Fruit fly (Drosophila melanogaster) whole organism, larva: Measurements from ENCODE around the gene Dic61B.

ENCODE experiments used
- noc ChIP-seq: fragments of 200-800 bp; sonication (Bioruptor generic); optimal IDR thresholded peaks from 3 replicates; lab custom pipeline; 2019; ENCODE audit warnings: missing biosample characterization, mild to moderate bottlenecking, missing genetic modification characterization, moderate library complexity

Gene Dic61B

DNA sequence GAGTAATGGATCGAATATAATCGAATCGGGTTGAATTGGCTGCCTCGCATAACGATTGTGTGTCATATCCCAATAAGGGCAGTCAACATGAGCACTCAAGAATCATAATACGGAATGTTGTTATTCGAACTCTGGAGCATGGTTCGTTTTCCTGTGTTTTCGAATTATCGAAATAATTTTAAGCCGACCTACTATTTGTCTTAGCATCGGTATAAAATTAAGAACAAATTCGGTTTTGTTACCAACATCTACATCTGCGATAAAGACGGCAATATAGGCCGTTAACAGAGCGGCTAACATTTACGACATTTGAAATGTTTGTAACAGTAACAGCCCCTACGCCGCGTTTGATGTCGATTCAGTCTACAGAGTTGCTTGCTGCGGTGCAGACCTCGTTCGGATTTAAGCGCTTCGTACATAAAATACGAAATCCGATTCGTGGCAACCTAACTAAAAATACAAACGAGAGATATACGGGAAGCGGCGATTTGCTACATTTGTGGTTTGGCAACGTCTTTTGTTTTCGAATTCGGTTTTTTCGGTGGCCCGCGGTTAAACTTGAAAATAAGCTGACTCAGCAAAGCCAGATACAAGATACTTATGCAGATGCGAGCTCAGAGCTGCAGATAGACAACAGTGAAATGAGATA, 8.2 kb upstream of the Dic61B start:
- TF ChIP-seq noc (tag; lab: Kevin White, UChicago) = peak; percentile 32

DNA sequence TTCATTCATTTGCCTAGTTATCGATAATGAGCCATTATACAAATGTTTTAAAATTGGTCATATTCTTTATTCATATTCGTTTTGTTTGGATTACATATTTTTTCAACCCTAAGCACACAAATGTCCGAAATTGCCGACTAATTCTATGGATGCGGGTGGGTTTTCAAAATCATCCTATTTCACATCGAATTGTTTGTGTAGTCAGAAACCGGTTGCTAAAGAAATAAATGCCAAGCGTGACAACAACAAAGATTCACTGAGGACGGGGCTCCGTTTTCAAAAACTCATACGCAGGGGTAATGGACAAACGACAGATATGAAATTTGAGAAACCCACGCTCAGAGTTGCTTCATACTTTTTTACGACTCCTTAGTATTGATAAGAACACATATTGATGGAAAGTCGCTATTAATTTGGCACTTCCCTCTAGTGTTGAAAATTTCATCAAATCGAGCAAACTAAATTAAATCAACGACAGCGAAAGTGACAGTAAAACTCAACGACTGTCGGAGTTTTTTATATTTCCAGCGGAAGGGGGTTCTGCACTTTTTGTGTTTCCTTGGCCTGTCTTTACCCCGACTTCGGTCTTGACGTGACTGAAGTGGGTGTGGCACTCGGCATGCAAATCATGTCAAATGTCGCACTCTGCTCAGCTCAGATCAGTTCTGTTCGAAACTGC, 7.2 kb upstream of the Dic61B start:
- no peak for TF ChIP-seq noc (tag; lab: Kevin White, UChicago)

DNA sequence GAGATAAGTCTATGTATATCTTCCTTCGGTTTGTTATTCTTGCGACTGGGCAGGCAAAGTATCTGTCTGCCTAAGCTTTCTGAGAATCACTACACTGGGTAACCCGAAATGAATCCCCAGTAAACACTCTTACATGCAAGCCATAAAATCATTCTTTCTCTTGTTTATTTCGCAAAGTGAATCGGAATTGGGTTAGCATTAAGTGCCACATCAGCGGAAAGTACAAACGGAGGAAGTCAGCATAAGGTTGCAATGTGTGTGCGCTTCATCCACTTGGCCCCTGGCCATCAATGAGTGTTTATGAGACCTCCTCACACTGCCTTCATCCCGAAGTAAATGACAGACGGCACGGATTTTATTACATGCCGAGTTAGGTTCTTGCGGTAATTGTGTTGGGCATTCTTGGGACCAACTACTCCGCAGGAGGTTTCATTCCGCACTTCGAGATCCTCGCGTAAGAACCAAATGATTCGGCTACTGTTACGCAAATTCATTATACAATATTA, 5.3 kb upstream of the Dic61B start:
- no peak for TF ChIP-seq noc (tag; lab: Kevin White, UChicago)

DNA sequence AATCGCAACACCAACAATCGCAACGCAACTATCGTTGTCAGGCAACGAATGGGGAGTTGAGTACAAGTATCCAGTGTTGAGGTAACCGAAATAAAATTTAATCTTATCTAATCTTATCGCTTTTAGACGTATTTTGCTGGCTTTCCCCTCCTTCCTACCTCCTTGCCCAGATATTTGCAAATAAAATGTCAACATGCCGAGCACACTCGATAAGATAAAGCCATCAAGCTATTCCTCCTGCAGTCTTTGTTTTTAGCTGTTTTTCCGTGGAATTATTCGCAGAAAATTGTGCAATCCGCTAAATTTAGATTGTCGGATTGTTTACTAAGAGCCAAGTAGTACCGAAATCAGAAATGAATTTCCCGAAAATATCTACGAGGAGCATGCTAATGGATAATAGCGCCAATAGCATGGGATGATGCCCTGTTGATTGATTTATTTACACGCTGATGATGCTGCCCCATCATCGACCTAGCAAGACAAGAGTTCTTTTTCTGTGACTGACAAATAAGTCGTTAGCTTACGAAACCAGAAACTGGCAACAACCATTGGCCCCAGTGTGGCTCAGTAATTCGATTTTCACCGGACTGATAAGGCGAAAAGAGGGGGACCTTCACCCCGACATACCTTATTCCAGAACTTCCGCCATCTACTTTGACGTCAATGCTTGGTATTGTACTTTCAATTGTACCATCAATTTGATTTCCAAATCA, 4.4 kb upstream of the Dic61B start:
- peak; percentile 70 for TF ChIP-seq noc (tag; lab: Kevin White, UChicago)

DNA sequence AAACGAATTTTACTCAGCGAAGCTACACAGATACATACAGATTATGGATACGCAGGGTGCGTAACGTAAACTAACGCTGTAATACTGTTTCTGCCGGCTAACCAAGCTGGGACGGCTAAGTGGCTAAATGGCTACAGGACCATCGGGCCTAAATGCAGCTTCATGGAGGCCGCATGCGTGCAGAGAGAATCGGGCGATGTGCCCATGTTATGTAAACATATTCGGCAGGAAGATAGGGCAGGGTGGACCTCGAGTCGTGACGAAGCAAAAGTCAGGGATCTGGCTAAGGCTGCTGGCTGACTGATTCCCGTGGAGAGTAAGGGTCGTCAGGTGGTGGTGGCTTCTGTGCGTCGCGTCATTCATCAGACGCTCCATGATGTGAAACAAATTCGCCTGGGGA, 1.3 kb upstream of the Dic61B start:
- TF ChIP-seq noc (tag; lab: Kevin White, UChicago) = no peak

DNA sequence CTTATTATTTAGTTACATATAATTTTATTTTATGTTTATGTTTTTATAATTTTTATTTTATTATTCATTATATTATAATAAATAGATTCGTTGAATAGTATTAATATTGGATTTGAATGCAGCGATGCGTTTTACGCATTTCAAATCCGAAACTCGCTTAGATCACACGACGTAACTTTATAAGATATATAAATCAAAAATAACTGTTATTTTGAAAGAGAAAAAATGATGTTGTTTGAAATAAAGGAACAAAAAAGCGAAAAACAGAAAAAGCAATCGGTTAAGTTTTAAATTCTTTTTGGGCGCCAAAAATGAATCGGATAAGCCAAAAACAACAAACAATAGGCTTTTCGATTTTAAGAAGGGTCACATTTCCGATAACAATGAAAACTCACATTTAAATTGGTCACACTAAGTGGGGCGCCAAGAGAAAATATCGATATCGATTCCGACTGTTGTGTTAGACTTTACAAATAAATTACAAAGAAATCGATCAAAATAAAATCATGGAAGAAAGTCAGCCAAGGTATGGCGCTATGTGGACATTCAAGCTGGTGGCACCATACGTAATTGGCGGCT, 6.3 kb downstream of the Dic61B start, which contains the start of gene CG6845:
Gene CG6845 (plus strand): TSS at position 436 of the 579 bp plus-strand sequence.
- no peak for TF ChIP-seq noc (tag; lab: Kevin White, UChicago)

DNA sequence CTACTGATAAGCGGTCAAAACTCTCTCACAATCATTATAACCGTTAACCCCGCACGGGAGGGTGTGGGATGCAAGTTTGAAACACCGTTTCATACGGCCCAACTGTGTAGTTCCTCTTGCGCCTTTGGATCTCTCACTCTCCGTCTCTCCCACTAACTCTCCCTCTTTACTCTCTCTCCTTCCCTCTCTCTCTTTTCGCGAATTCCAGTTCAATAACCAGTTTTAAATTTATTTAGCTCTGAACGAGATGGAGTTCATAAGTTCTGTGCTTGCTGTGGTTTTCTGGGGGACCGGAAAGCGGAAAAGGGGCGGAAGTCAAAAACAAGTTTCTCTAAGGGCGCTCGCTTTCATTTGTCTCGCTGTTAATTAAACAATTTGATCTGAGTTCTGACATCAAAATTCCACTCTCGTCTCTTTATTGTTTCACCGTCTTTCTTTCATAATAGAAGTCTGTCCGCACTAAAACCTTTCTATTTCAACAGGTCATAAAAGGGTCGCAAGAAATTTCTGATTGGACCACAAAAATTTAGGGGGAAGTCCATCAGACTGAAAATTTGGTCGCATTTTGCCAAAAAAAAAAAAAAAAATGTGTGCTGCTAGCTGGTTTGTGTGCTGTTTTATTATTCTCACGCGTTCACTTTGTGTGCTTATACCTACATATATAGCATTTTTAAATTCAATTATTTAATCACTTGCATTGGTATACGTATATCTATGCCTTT, 11.4 kb downstream of the Dic61B start:
- no peak for TF ChIP-seq noc (tag; lab: Kevin White, UChicago)

DNA sequence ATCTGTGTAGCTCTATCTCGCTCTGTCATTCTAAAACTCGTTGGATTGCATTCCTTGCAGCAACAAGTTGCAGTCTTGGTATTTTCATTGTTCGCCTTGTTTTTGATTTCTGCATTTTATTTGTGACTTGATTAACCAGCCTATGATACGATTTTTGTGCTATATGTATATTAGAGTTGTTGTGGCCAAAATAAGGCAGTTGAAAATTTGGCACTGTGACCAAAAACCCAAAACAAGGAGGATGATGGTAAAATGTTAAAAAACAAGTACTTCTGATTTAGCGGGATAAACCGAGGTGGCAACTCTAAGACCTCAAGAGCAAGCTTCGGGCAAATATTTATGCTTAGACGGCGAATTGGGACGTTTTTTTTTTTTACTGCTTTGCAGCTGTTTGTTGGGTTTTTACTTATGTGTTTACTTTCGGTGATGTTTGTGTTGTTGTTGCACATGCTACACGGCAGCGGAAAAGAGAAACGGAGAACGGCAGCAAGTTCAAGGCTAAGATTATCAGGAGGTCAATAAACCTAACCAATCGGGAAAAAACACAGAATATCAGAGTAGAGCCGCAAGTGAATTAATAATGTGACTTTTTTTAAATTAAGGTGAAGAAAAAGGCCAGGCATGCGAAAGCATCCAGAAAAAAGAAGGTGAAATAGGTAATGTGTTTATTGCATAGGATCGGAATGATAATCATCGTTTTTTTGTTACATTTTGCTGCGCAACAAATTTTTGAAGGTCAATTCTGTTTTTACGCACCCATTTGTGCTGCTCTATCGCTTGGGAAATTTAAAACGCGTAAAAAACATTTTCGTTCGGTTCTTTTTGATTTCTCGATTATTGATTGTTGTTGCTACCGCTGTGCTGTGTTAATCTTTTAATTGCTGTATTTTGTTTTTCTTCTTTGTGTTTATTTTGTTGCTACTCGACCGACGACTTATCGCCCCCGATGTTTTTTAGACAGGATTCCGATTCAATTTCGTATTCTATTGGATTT, 12.5 kb downstream of the Dic61B start:
- TF ChIP-seq noc (tag; lab: Kevin White, UChicago) = no peak

DNA sequence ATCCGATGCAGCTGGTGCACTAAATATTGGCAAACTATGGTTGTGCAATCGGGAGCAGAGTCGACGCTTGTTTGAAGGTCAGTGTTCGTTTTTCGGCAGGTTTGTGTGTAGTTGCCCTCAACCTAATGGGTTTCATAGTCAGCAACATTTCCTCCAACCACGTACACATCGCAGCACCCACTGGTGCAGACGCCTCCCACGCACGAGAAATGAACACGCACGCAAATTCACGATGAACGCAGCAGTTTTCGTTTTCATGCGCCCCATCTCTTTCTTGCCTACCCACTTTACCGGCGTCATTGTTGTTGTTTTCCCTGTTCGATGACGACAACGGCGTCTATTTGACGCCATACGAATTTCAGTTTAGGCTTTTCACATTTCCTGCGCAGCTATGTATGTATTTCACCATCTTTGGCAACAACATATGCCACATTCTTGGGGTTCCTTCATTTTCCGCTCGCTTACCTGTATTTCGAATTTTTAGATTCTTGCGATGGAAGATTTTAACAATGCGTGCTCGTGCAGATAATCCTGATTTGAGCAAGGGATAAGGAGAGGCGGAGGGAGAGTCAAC, 14.7 kb downstream of the Dic61B start:
- no peak for TF ChIP-seq noc (tag; lab: Kevin White, UChicago)

DNA sequence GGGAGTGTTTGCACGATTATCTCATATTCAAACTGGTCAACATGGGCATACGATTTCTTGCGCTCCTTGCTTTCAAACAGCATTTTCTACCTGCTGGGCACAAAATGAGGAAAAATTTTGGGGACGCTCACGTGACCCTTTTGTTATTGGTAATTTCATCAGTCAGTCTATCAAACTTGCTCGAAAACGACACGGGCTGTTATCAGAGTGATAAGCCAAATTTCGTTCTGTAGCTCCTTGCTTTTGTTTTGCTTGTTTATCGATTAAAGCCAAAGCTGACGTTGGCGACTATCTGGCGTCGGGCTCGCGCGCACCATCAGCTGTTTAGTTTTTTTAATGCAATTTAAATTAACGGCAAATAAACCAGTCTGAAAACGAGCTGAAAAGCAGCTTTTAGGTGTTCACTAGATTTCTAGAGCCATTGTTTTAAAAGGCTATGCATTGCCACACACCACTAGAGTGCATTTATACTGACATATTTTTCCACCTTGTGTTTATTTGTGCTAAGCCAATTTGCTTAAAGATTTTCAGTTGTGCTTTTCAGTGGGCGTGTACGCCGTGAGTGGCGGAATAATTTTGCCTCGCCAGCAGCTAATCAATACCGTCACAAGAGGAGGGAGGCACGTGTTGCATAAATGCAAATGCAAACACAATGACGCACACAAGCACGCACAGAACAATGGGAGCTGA, 15.7 kb downstream of the Dic61B start:
- no peak for TF ChIP-seq noc (tag; lab: Kevin White, UChicago)

DNA sequence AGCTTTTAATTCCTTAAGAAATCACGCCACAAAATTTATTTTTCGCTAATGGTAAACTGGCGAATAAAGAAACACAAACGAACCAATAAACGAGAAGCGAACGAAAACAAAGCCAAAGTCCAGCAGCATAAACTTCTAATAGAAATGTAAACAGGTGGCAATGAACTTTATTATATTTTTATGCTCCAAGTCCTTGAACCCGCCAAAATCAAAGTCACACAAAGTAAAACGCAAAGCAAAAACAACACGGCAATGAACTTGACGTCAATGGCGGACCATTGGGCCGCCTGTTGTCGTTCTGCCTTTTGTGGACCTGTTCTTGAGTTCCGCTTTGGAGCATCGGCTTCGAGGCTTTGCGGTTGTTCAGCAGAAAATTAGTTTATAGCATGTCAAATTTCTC, 17.5 kb downstream of the Dic61B start:
- TF ChIP-seq noc (tag; lab: Kevin White, UChicago) = no peak

DNA sequence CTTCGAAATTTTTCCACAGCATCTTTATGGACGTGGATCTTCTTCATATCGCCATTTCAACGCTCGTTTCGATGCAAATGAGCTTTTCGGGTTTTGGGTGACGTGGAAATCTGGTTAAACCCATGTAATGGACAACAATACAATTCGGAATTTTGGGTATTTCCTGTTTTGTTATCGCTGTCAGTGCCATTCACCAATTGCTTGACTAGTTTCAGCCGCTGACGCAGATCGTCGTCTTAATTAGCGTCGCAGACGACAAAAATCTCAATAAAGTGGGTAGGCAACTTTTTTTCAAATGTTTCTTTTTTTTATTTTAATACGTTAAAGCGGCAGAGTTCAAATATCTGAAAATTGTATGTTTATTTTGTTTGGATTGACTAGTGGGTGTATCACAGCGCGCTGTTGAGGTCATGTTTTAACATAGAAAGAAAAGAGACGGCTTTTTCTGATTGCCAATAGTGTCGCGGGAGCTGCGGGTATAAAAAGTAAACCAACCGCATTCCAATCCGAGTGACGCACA, 18.5 kb downstream of the Dic61B start:
- TF ChIP-seq noc (tag; lab: Kevin White, UChicago) = no peak

DNA sequence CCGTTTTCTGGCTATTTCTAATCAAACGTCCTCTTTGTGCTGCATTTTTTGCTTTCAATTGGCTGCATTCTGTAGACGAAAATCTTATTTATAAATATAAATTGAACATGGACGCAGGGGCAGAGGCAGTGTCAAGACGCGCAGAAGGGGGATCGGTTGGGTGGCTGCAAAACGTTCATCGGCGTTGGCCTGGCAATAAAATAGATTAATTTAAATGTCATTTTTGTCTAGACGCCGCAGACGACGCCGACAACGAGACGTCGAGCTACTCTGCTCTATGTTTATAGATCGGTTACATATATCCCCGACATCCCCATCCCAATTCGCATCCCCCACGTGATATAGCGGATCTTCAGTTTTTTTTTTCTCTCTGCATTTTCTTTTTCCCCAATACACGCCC, 19.0 kb downstream of the Dic61B start:
- no peak for TF ChIP-seq noc (tag; lab: Kevin White, UChicago)
